Worm (Caenorhabditis elegans) whole organism, L1 larva: Measurements from ENCODE around the gene Y38F1A.4.

Experiments used
- C04F5.9 ChIP-seq: sonication (generic microtip); optimal IDR thresholded peaks from 2 replicates; lab custom pipeline; 2016; ENCODE audit warnings: missing genetic modification characterization, missing compliant biosample characterization
- C16A3.4 ChIP-seq: fragments of 150-350 bp; optimal IDR thresholded peaks from 2 replicates; lab custom pipeline; 2014; ENCODE audit warnings: missing biosample characterization, missing genetic modification characterization
- ceh-63 ChIP-seq: fragments of 200-800 bp; sonication (Bioruptor generic); optimal IDR thresholded peaks from 2 replicates; lab custom pipeline; 2018; ENCODE audit warnings: mild to moderate bottlenecking, missing genetic modification characterization, missing compliant biosample characterization
- ceh-82 ChIP-seq, 3 experiments: fragments of 150-350 bp in 1 of 3; sonication (generic microtip) in 2 of 3; optimal IDR thresholded peaks; 2 replicates each; lab custom pipeline; 2014 to 2017; ENCODE audit warnings: missing biosample characterization in 3 of 3, missing genetic modification characterization in 3 of 3
- ceh-90 ChIP-seq: sonication (generic microtip); optimal IDR thresholded peaks from 2 replicates; lab custom pipeline; 2016; ENCODE audit warnings: missing genetic modification characterization, missing compliant biosample characterization
- dsc-1 ChIP-seq: sonication (generic microtip); optimal IDR thresholded peaks from 2 replicates; lab custom pipeline; 2016; ENCODE audit warnings: mild to moderate bottlenecking, missing genetic modification characterization, missing compliant biosample characterization
- efl-1 ChIP-seq, 4 experiments: fragments of 150-350 bp; optimal IDR thresholded peaks in 3 of 4; peaks in 1 of 4; 1 replicate in 1 of 4; 2 replicates in 3 of 4; lab custom pipeline; 2014; ENCODE audit warnings: missing biosample characterization in 2 of 4, missing genetic modification characterization in 2 of 4, missing genetic modification reagents in 2 of 4
- fkh-8 ChIP-seq: sonication (generic microtip); optimal IDR thresholded peaks from 2 replicates; lab custom pipeline; 2016; ENCODE audit warnings: mild to moderate bottlenecking, missing genetic modification characterization, missing compliant biosample characterization
- fos-1 ChIP-seq: fragments of 150-350 bp; optimal IDR thresholded peaks from 2 replicates; lab custom pipeline; 2014; ENCODE audit warnings: missing biosample characterization, missing genetic modification characterization
- hlh-4 ChIP-seq: sonication (generic microtip); optimal IDR thresholded peaks from 2 replicates; lab custom pipeline; 2016; ENCODE audit warnings: mild to moderate bottlenecking, missing genetic modification characterization, missing compliant biosample characterization
- isw-1 ChIP-seq: fragments of 200-800 bp; sonication (Bioruptor generic); IDR thresholded peaks from 2 replicates; pipeline ENCODE4 v1.3.6; 2022; ENCODE audit warnings: missing genetic modification characterization, missing compliant biosample characterization
- lin-14 ChIP-seq: fragments of 200-800 bp; sonication (Bioruptor generic); optimal IDR thresholded peaks from 2 replicates; lab custom pipeline; 2018; ENCODE audit warnings: mild to moderate bottlenecking, missing genetic modification characterization, moderate library complexity, missing compliant biosample characterization
- lin-15B ChIP-seq: fragments of 150-350 bp; sonication (generic microtip); optimal IDR thresholded peaks from 3 replicates; lab custom pipeline; 2014; ENCODE audit warnings: missing biosample characterization, missing genetic modification characterization
- lin-35 ChIP-seq, 2 experiments: fragments of 150-350 bp; optimal IDR thresholded peaks; 2 replicates each; lab custom pipeline; 2014; ENCODE audit warnings: missing biosample characterization in 2 of 2, missing genetic modification characterization in 2 of 2, missing genetic modification reagents in 2 of 2
- lin-39 ChIP-seq: fragments of 150-350 bp; optimal IDR thresholded peaks from 2 replicates; lab custom pipeline; 2014; ENCODE audit warnings: missing biosample characterization, missing genetic modification reagents, missing genetic modification characterization
- mab-9 ChIP-seq: fragments of 200-800 bp; sonication (Bioruptor generic); IDR thresholded peaks from 2 replicates; pipeline ENCODE4 v1.3.6; 2022; ENCODE audit warnings: missing genetic modification reagents, missing genetic modification characterization, missing compliant biosample characterization
- mdl-1 ChIP-seq, 2 experiments: fragments of 150-350 bp; optimal IDR thresholded peaks; 2 replicates each; lab custom pipeline; 2014 to 2017; ENCODE audit warnings: missing biosample characterization in 2 of 2, missing genetic modification characterization in 2 of 2, inconsistent platforms in 1 of 2
- mef-2 ChIP-seq: fragments of 150-350 bp; optimal IDR thresholded peaks from 2 replicates; lab custom pipeline; 2014; ENCODE audit warnings: missing biosample characterization, missing genetic modification characterization
- nhr-19 ChIP-seq: fragments of 200-800 bp; sonication (Bioruptor generic); conservative IDR thresholded peaks from 2 replicates; pipeline ENCODE4 v1.3.6; 2022; ENCODE audit warnings: missing genetic modification characterization, missing compliant biosample characterization
- nhr-47 ChIP-seq: sonication (generic microtip); optimal IDR thresholded peaks from 2 replicates; lab custom pipeline; 2016; ENCODE audit warnings: mild to moderate bottlenecking, missing genetic modification characterization, moderate library complexity, missing compliant biosample characterization
- nhr-71 ChIP-seq: sonication (generic microtip); optimal IDR thresholded peaks from 2 replicates; lab custom pipeline; 2016; ENCODE audit warnings: mild to moderate bottlenecking, missing genetic modification characterization, moderate library complexity, missing compliant biosample characterization
- nhr-84 ChIP-seq: sonication (generic microtip); optimal IDR thresholded peaks from 2 replicates; lab custom pipeline; 2017; ENCODE audit warnings: missing biosample characterization, missing genetic modification characterization
- nhr-90 ChIP-seq: sonication (generic microtip); optimal IDR thresholded peaks from 2 replicates; lab custom pipeline; 2016; ENCODE audit warnings: mild to moderate bottlenecking, missing genetic modification characterization, missing compliant biosample characterization; ENCODE audit not compliant: poor library complexity
- pag-3 ChIP-seq: sonication (generic microtip); optimal IDR thresholded peaks from 2 replicates; lab custom pipeline; 2017; ENCODE audit warnings: missing genetic modification characterization, mild to moderate bottlenecking, missing compliant biosample characterization, antibody characterized with exemption, borderline replicate concordance; ENCODE audit not compliant: insufficient read depth
- pax-3 ChIP-seq: fragments of 200-800 bp; sonication (Bioruptor generic); optimal IDR thresholded peaks from 2 replicates; lab custom pipeline; 2018; ENCODE audit warnings: mild to moderate bottlenecking, missing genetic modification characterization, moderate library complexity, missing compliant biosample characterization
- rnt-1 ChIP-seq: sonication (generic microtip); optimal IDR thresholded peaks from 2 replicates; lab custom pipeline; 2016; ENCODE audit warnings: mild to moderate bottlenecking, missing genetic modification characterization, moderate library complexity, missing compliant biosample characterization
- snpc-4 ChIP-seq: fragments of 150-350 bp; optimal IDR thresholded peaks from 2 replicates; lab custom pipeline; 2014; ENCODE audit warnings: missing biosample characterization, missing genetic modification characterization
- snu-23 ChIP-seq: sonication (generic microtip); optimal IDR thresholded peaks from 2 replicates; lab custom pipeline; 2016; ENCODE audit warnings: missing genetic modification characterization, missing compliant biosample characterization
- sox-4 ChIP-seq: sonication (generic microtip); optimal IDR thresholded peaks from 2 replicates; lab custom pipeline; 2016; ENCODE audit warnings: missing genetic modification characterization, missing compliant biosample characterization
- sup-37 ChIP-seq: fragments of 200-800 bp; sonication (Bioruptor generic); optimal IDR thresholded peaks from 2 replicates; lab custom pipeline; 2018; ENCODE audit warnings: mild to moderate bottlenecking, missing genetic modification characterization, missing compliant biosample characterization
- swsn-7 ChIP-seq: sonication (generic microtip); optimal IDR thresholded peaks from 2 replicates; lab custom pipeline; 2016; ENCODE audit warnings: missing genetic modification characterization, missing compliant biosample characterization
- tbx-2 ChIP-seq: sonication (generic microtip); optimal IDR thresholded peaks from 2 replicates; lab custom pipeline; 2016; ENCODE audit warnings: missing genetic modification characterization, missing compliant biosample characterization
- unc-30 ChIP-seq: sonication (generic microtip); optimal IDR thresholded peaks from 2 replicates; lab custom pipeline; 2017; ENCODE audit warnings: missing biosample characterization, missing genetic modification characterization
- unc-86 ChIP-seq: sonication (generic microtip); optimal IDR thresholded peaks from 2 replicates; lab custom pipeline; 2016; ENCODE audit warnings: missing genetic modification characterization, missing compliant biosample characterization
- unc-98 ChIP-seq: fragments of 200-800 bp; sonication (Bioruptor generic); IDR thresholded peaks from 2 replicates; pipeline ENCODE4 v1.3.6; 2022; ENCODE audit warnings: missing genetic modification characterization, missing compliant biosample characterization
- vab-15 ChIP-seq: sonication (generic microtip); optimal IDR thresholded peaks from 2 replicates; lab custom pipeline; 2017; ENCODE audit warnings: missing genotype, mild to moderate bottlenecking, missing genetic modification characterization, missing compliant biosample characterization
- xbp-1 ChIP-seq: sonication (generic microtip); optimal IDR thresholded peaks from 2 replicates; lab custom pipeline; 2016; ENCODE audit warnings: missing genetic modification characterization, missing compliant biosample characterization
- zip-4 ChIP-seq: fragments of 200-800 bp; sonication (Bioruptor generic); optimal IDR thresholded peaks from 2 replicates; lab custom pipeline; 2018; ENCODE audit warnings: mild to moderate bottlenecking, missing genetic modification characterization, moderate library complexity, missing compliant biosample characterization

Gene Y38F1A.4

ce11 chrII:13012684-13013083, 43.2 kb upstream of the Y38F1A.4 start:
- TF ChIP-seq snu-23 = peak; percentile 10
- TF ChIP-seq nhr-47 (tag; lab: Kevin White, UChicago) = peak; percentile 33
- no peak for TF ChIP-seq mdl-1 (tag; optimal IDR thresholded peaks at IDR 0.05; lab: Kevin White, UChicago)
- no peak for TF ChIP-seq rnt-1 (tag; lab: Kevin White, UChicago)
- TF ChIP-seq sox-4 (tag; lab: Kevin White, UChicago) = no peak
- peak; percentile 38 for TF ChIP-seq pax-3
- peak; percentile 5 for TF ChIP-seq unc-86
- peak; percentile 68 for TF ChIP-seq dsc-1 (tag; lab: Kevin White, UChicago)
- TF ChIP-seq mef-2 (tag; lab: Kevin White, UChicago) = no peak
- TF ChIP-seq vab-15 (tag; lab: Kevin White, UChicago) = no peak
- peak; percentile 78 for TF ChIP-seq fkh-8 (tag; lab: Kevin White, UChicago)
- peak; percentile 43 for TF ChIP-seq nhr-71 (tag; lab: Kevin White, UChicago)
- peak in 1 of 2 experiments; percentile 5 for TF ChIP-seq efl-1 (optimal IDR thresholded peaks at IDR 0.05; lab: Kevin White, UChicago)
- no peak for TF ChIP-seq efl-1 (GFP tag; optimal IDR thresholded peaks at IDR 0.05 in 1 of 2; lab: Kevin White, UChicago)
- no peak for TF ChIP-seq nhr-90 (tag; lab: Kevin White, UChicago)
- TF ChIP-seq tbx-2 = no peak
- TF ChIP-seq nhr-84 (tag; lab: Kevin White, UChicago) = no peak
- no peak for TF ChIP-seq unc-30 (tag; lab: Kevin White, UChicago)
- no peak for TF ChIP-seq xbp-1 (tag; lab: Kevin White, UChicago)
- TF ChIP-seq pag-3 (tag; lab: Kevin White, UChicago) = no peak
- TF ChIP-seq ceh-63 (GFP tag; lab: Kevin White, UChicago) = no peak
- peak in 1 of 2 experiments; percentile 14 for TF ChIP-seq lin-35 (GFP tag; optimal IDR thresholded peaks at IDR 0.05; lab: Kevin White, UChicago)
- no peak for TF ChIP-seq lin-39 (tag; lab: Kevin White, UChicago)
- TF ChIP-seq unc-98 (GFP tag; lab: Robert Waterston, UW) = no peak
- no peak for TF ChIP-seq snpc-4
- peak; percentile 32 for TF ChIP-seq lin-14 (GFP tag; lab: Kevin White, UChicago)
- no peak for TF ChIP-seq lin-15B (tag; lab: Kevin White, UChicago)

ce11 chrII:13007717-13008461, 38.4 kb upstream of the Y38F1A.4 start, which contains the start of gene oig-2:
TSS of gene oig-2 (minus strand) at chrII:13008164.
- TF ChIP-seq unc-30 (tag; lab: Kevin White, UChicago) (no peak), isw-1 (GFP tag; lab: Robert Waterston, UW) (no peak), nhr-71 (tag; lab: Kevin White, UChicago) (peak; percentile 0), efl-1 (optimal IDR thresholded peaks at IDR 0.05; lab: Kevin White, UChicago) (no peak), efl-1 (GFP tag; optimal IDR thresholded peaks at IDR 0.05 in 1 of 2; lab: Kevin White, UChicago) (peak in 1 of 2 experiments; percentile 55), lin-14 (GFP tag; lab: Kevin White, UChicago) (peak; percentile 30), nhr-19 (peak; percentile 35), nhr-90 (tag; lab: Kevin White, UChicago) (no peak), rnt-1 (tag; lab: Kevin White, UChicago) (peak; percentile 49), mab-9 (no peak), sup-37 (no peak), zip-4 (GFP tag; lab: Kevin White, UChicago) (no peak), hlh-4 (tag; lab: Kevin White, UChicago) (no peak), fos-1 (no peak), C16A3.4 (tag; lab: Kevin White, UChicago) (no peak), ceh-82 (tag; optimal IDR thresholded peaks at IDR 0.05; lab: Kevin White, UChicago) (no peak), C04F5.9 (tag; lab: Kevin White, UChicago) (no peak), swsn-7 (tag; lab: Kevin White, UChicago) (no peak), ceh-90 (tag; lab: Kevin White, UChicago) (no peak)
